Worm (Caenorhabditis elegans) whole organism, L4 larva: Measurements from ENCODE around the gene lys-10.

Experiments used
- D1046.2 ChIP-seq: fragments of 200-800 bp; sonication (Bioruptor generic); IDR thresholded peaks from 2 replicates; pipeline ENCODE4 v1.3.6; 2022; ENCODE audit warnings: missing genetic modification characterization, missing compliant biosample characterization
- F44E2.7 ChIP-seq: fragments of 200-800 bp; sonication (Bioruptor generic); IDR thresholded peaks from 2 replicates; pipeline ENCODE4 v2.1.2; 2022; ENCODE audit warnings: missing genetic modification characterization, missing compliant biosample characterization
- R02D3.7 ChIP-seq: fragments of 150-350 bp; sonication (generic microtip); optimal IDR thresholded peaks from 3 replicates; lab custom pipeline; 2014; ENCODE audit warnings: missing biosample characterization, missing genetic modification characterization
- T20F7.1 ChIP-seq: fragments of 200-800 bp; sonication (Bioruptor generic); optimal IDR thresholded peaks from 2 replicates; lab custom pipeline; 2018; ENCODE audit warnings: mild to moderate bottlenecking, missing genetic modification characterization, missing compliant biosample characterization
- Y105C5A.15 ChIP-seq: fragments of 200-800 bp; sonication (Bioruptor generic); IDR thresholded peaks from 2 replicates; pipeline ENCODE4 v1.3.6; 2022; ENCODE audit warnings: missing genetic modification characterization, missing compliant biosample characterization
- Y48G9A.11 ChIP-seq: fragments of 200-800 bp; sonication (Bioruptor generic); IDR thresholded peaks from 2 replicates; pipeline ENCODE4 v1.3.6; 2022; ENCODE audit warnings: missing genetic modification reagents, missing genetic modification characterization, missing compliant biosample characterization
- ZK337.2 ChIP-seq: fragments of 200-800 bp; sonication (Bioruptor generic); IDR thresholded peaks from 2 replicates; pipeline ENCODE4 v1.3.6; 2022; ENCODE audit warnings: missing genetic modification reagents, missing genetic modification characterization, missing compliant biosample characterization
- aly-2 ChIP-seq: sonication (generic microtip); optimal IDR thresholded peaks from 2 replicates; lab custom pipeline; 2018; ENCODE audit warnings: missing biosample characterization, missing genetic modification characterization
- ama-1 ChIP-seq: fragments of 150-350 bp; optimal IDR thresholded peaks from 2 replicates; lab custom pipeline; 2014; ENCODE audit warnings: inconsistent platforms, mixed read lengths
- arid-1 ChIP-seq: fragments of 200-800 bp; sonication (Bioruptor generic); conservative IDR thresholded peaks from 2 replicates; pipeline ENCODE4 v1.3.6; 2022; ENCODE audit warnings: missing genetic modification reagents, missing genetic modification characterization, missing compliant biosample characterization
- ceh-44 ChIP-seq: fragments of 200-800 bp; sonication (Bioruptor generic); IDR thresholded peaks from 2 replicates; pipeline ENCODE4 v1.3.6; 2022; ENCODE audit warnings: missing genetic modification reagents, missing genetic modification characterization, missing compliant biosample characterization
- ceh-62 ChIP-seq: sonication (generic microtip); optimal IDR thresholded peaks from 2 replicates; lab custom pipeline; 2017; ENCODE audit warnings: missing biosample characterization, missing genetic modification characterization
- ces-1 ChIP-seq: fragments of 150-350 bp; sonication (generic microtip); optimal IDR thresholded peaks from 4 replicates; lab custom pipeline; 2014; ENCODE audit warnings: missing biosample characterization, missing genetic modification reagents, missing genetic modification characterization
- cey-2 ChIP-seq: sonication (generic microtip); optimal IDR thresholded peaks from 3 replicates; lab custom pipeline; 2017; ENCODE audit warnings: missing genetic modification characterization, mild to moderate bottlenecking, missing compliant biosample characterization, antibody characterized with exemption, borderline replicate concordance; ENCODE audit not compliant: insufficient read depth
- daf-12 ChIP-seq: fragments of 150-350 bp; optimal IDR thresholded peaks from 2 replicates; lab custom pipeline; 2014; ENCODE audit warnings: missing biosample characterization, missing genetic modification reagents, missing genetic modification characterization
- dmd-9 ChIP-seq: fragments of 200-800 bp; sonication (Bioruptor generic); IDR thresholded peaks from 2 replicates; pipeline ENCODE4 v1.3.6; 2022; ENCODE audit warnings: missing genetic modification reagents, missing genetic modification characterization, missing compliant biosample characterization
- dpl-1 ChIP-seq: fragments of 150-350 bp; optimal IDR thresholded peaks from 2 replicates; lab custom pipeline; 2014; ENCODE audit warnings: missing biosample characterization, missing genetic modification reagents, missing genetic modification characterization
- dve-1 ChIP-seq: sonication (generic microtip); optimal IDR thresholded peaks from 2 replicates; lab custom pipeline; 2017; ENCODE audit warnings: antibody characterized with exemption, mild to moderate bottlenecking, missing genetic modification characterization, missing compliant biosample characterization; ENCODE audit not compliant: insufficient read depth
- egl-43 ChIP-seq: fragments of 200-800 bp; sonication (Bioruptor generic); IDR thresholded peaks from 2 replicates; pipeline ENCODE4 v1.3.6; 2022; ENCODE audit warnings: missing genetic modification reagents, missing genetic modification characterization, missing compliant biosample characterization
- fkh-10 ChIP-seq: fragments of 150-350 bp; optimal IDR thresholded peaks from 2 replicates; lab custom pipeline; 2014; ENCODE audit warnings: missing biosample characterization, missing genetic modification reagents, missing genetic modification characterization
- fos-1 ChIP-seq: fragments of 150-350 bp; optimal IDR thresholded peaks from 2 replicates; lab custom pipeline; 2014; ENCODE audit warnings: missing biosample characterization, missing genetic modification characterization
- hif-1 ChIP-seq, 2 experiments: sonication (generic microtip); optimal IDR thresholded peaks; 2 replicates each; lab custom pipeline; 2016 to 2017; ENCODE audit warnings: missing compliant biosample characterization in 2 of 2, missing genetic modification characterization in 2 of 2, missing genetic modification reagents in 2 of 2, missing genotype in 2 of 2, mild to moderate bottlenecking in 1 of 2
- hlh-11 ChIP-seq: fragments of 200-800 bp; sonication (Bioruptor generic); optimal IDR thresholded peaks from 2 replicates; lab custom pipeline; 2018; ENCODE audit warnings: mild to moderate bottlenecking, missing genetic modification characterization, missing compliant biosample characterization
- lim-7 ChIP-seq: fragments of 200-800 bp; sonication (Bioruptor generic); IDR thresholded peaks from 2 replicates; pipeline ENCODE4 v1.3.6; 2022; ENCODE audit warnings: missing genetic modification characterization, missing compliant biosample characterization
- lin-15B ChIP-seq: fragments of 150-350 bp; sonication (generic microtip); optimal IDR thresholded peaks from 3 replicates; lab custom pipeline; 2014; ENCODE audit warnings: missing biosample characterization, missing genetic modification characterization
- lin-29 ChIP-seq: fragments of 200-800 bp; sonication (Bioruptor generic); IDR thresholded peaks from 2 replicates; pipeline ENCODE4 v1.3.6; 2022; ENCODE audit warnings: missing genetic modification reagents, missing genetic modification characterization, missing compliant biosample characterization
- lin-38 ChIP-seq: fragments of 200-800 bp; sonication (Bioruptor generic); IDR thresholded peaks from 2 replicates; pipeline ENCODE4 v1.3.6; 2022; ENCODE audit warnings: missing genetic modification reagents, missing genetic modification characterization, missing compliant biosample characterization
- lin-39 ChIP-seq: fragments of 150-350 bp; optimal IDR thresholded peaks from 2 replicates; lab custom pipeline; 2014; ENCODE audit warnings: missing biosample characterization, missing genetic modification reagents, missing genetic modification characterization
- lir-3 ChIP-seq: sonication (generic microtip); optimal IDR thresholded peaks from 2 replicates; lab custom pipeline; 2016; ENCODE audit warnings: mild to moderate bottlenecking, missing genetic modification characterization, missing compliant biosample characterization
- lsy-2 ChIP-seq, 2 experiments: fragments of 150-350 bp in 1 of 2; sonication (generic microtip) in 1 of 2; optimal IDR thresholded peaks; 2 replicates each; lab custom pipeline; 2014 to 2017; ENCODE audit warnings: missing biosample characterization in 2 of 2, missing genetic modification characterization in 2 of 2
- mdl-1 ChIP-seq, 2 experiments: fragments of 150-350 bp in 1 of 2; sonication (generic microtip) in 1 of 2; optimal IDR thresholded peaks; 2 replicates each; lab custom pipeline; 2014 to 2017; ENCODE audit warnings: missing biosample characterization in 2 of 2, missing genetic modification characterization in 2 of 2
- mdt-29 ChIP-seq: fragments of 200-800 bp; sonication (Bioruptor generic); IDR thresholded peaks from 2 replicates; pipeline ENCODE4 v1.3.6; 2022; ENCODE audit warnings: missing genetic modification reagents, missing genetic modification characterization, missing compliant biosample characterization
- mxl-2 ChIP-seq: fragments of 200-800 bp; sonication (Bioruptor generic); conservative IDR thresholded peaks from 2 replicates; pipeline ENCODE4 v1.3.6; 2022; ENCODE audit warnings: missing genetic modification reagents, missing genetic modification characterization, missing compliant biosample characterization
- mxl-3 ChIP-seq: fragments of 200-800 bp; sonication (Bioruptor generic); optimal IDR thresholded peaks from 2 replicates; lab custom pipeline; 2018; ENCODE audit warnings: mild to moderate bottlenecking, missing genetic modification characterization, missing compliant biosample characterization
- nhr-10 ChIP-seq: fragments of 150-350 bp; optimal IDR thresholded peaks from 2 replicates; lab custom pipeline; 2014; ENCODE audit warnings: missing biosample characterization, missing genetic modification characterization
- nhr-42 ChIP-seq: fragments of 200-800 bp; sonication (Bioruptor generic); IDR thresholded peaks from 2 replicates; pipeline ENCODE4 v1.3.6; 2022; ENCODE audit warnings: missing genetic modification characterization, missing compliant biosample characterization
- nhr-48 ChIP-seq: sonication (generic microtip); optimal IDR thresholded peaks from 2 replicates; lab custom pipeline; 2016; ENCODE audit warnings: mild to moderate bottlenecking, missing genetic modification characterization, missing compliant biosample characterization
- nhr-77 ChIP-seq: fragments of 150-350 bp; optimal IDR thresholded peaks from 2 replicates; lab custom pipeline; 2014; ENCODE audit warnings: missing biosample characterization, missing genetic modification characterization
- rbr-2 ChIP-seq: sonication (generic microtip); optimal IDR thresholded peaks from 2 replicates; lab custom pipeline; 2016; ENCODE audit warnings: missing genotype, missing genetic modification characterization, missing compliant biosample characterization
- sdz-12 ChIP-seq: fragments of 200-800 bp; sonication (Bioruptor generic); optimal IDR thresholded peaks from 2 replicates; lab custom pipeline; 2018; ENCODE audit warnings: mild to moderate bottlenecking, missing genetic modification characterization, missing compliant biosample characterization
- spr-1 ChIP-seq: sonication (generic microtip); optimal IDR thresholded peaks from 2 replicates; lab custom pipeline; 2016; ENCODE audit warnings: mild to moderate bottlenecking, missing genetic modification characterization, missing compliant biosample characterization
- spr-3 ChIP-seq: fragments of 200-800 bp; sonication (Bioruptor generic); optimal IDR thresholded peaks from 2 replicates; lab custom pipeline; 2018; ENCODE audit warnings: mild to moderate bottlenecking, missing genetic modification characterization, missing compliant biosample characterization
- unc-130 ChIP-seq: sonication (generic microtip); optimal IDR thresholded peaks from 2 replicates; lab custom pipeline; 2016; ENCODE audit warnings: missing genetic modification reagents, missing genetic modification characterization, missing compliant biosample characterization
- vab-7 ChIP-seq: fragments of 200-800 bp; sonication (Bioruptor generic); IDR thresholded peaks from 2 replicates; pipeline ENCODE4 v1.3.6; 2022; ENCODE audit warnings: missing genetic modification reagents, missing genetic modification characterization, missing compliant biosample characterization
- zag-1 ChIP-seq: fragments of 150-350 bp; optimal IDR thresholded peaks from 2 replicates; lab custom pipeline; 2014; ENCODE audit warnings: missing biosample characterization, missing genetic modification characterization
- zfp-3 ChIP-seq: fragments of 200-800 bp; sonication (Bioruptor generic); conservative IDR thresholded peaks from 2 replicates; pipeline ENCODE4 v1.3.6; 2022; ENCODE audit warnings: missing genetic modification reagents, missing genetic modification characterization, missing compliant biosample characterization
- zip-11 ChIP-seq: fragments of 200-800 bp; sonication (Bioruptor generic); IDR thresholded peaks from 2 replicates; pipeline ENCODE4 v1.3.6; 2022; ENCODE audit warnings: missing genetic modification characterization, missing compliant biosample characterization
- zip-2 ChIP-seq: fragments of 150-350 bp; optimal IDR thresholded peaks from 2 replicates; lab custom pipeline; 2014; ENCODE audit warnings: missing biosample characterization, missing genetic modification characterization
- ztf-11 ChIP-seq: fragments of 150-350 bp; optimal IDR thresholded peaks from 2 replicates; lab custom pipeline; 2014; ENCODE audit warnings: missing biosample characterization, missing genetic modification characterization

The lys-10 gene

DNA sequence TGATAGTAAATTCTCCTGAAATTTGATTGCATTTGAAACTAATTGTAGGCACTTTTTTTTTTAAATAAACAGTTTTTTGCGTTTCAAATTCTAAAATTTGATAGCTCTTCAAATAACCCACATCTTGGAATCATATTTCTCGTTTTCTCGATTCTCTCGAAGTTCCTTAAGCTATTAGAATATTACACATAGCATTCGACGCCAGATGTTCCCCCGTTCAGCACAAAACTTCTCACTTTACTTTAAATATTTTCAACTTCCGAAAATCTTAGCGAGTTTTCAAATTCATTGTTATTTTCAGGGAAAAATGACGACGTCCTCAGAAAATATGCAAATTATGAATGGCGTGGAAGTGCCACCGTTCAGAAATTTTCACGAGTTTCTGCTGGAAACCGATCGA lies 47.1 kb downstream of the lys-10 start, which contains the start of gene praf-3:
TSS of gene praf-3 (plus strand) at position 301 of the 400 bp plus-strand sequence.
- TF ChIP-seq ces-1 (GFP tag; lab: Kevin White, UChicago) (no peak), sdz-12 (GFP tag; lab: Kevin White, UChicago) (no peak), lin-38 (no peak)
- TF ChIP-seq, all 104 proteins: peak for 0

ce11 chrIV:8380266-8380850 lies 47.7 kb downstream of the lys-10 start:
- TF ChIP-seq dpl-1 (GFP tag; lab: Kevin White, UChicago) (no peak), vab-7 (GFP tag; lab: Robert Waterston, UW) (no peak), nhr-77 (peak; percentile 41), R02D3.7 (tag; lab: Kevin White, UChicago) (no peak), lir-3 (no peak), zip-11 (no peak), ces-1 (GFP tag; lab: Kevin White, UChicago) (no peak), nhr-42 (GFP tag; lab: Robert Waterston, UW) (no peak), sdz-12 (GFP tag; lab: Kevin White, UChicago) (no peak), zip-2 (tag; lab: Kevin White, UChicago) (no peak), hlh-11 (tag; lab: Kevin White, UChicago) (no peak), spr-1 (tag; lab: Kevin White, UChicago) (no peak), D1046.2 (GFP tag; lab: Robert Waterston, UW) (no peak), ZK337.2 (GFP tag; lab: Robert Waterston, UW) (no peak), fos-1 (tag; lab: Kevin White, UChicago) (no peak), Y105C5A.15 (GFP tag; lab: Robert Waterston, UW) (no peak), lin-39 (tag; lab: Kevin White, UChicago) (no peak), cey-2 (tag; lab: Kevin White, UChicago) (no peak), aly-2 (tag; lab: Kevin White, UChicago) (no peak), rbr-2 (tag; lab: Kevin White, UChicago) (no peak), hif-1 (tag; optimal IDR thresholded peaks at IDR 0.05; lab: Kevin White, UChicago) (no peak), ceh-62 (tag; lab: Kevin White, UChicago) (no peak), lin-29 (GFP tag; lab: Robert Waterston, UW) (no peak), egl-43 (GFP tag; lab: Robert Waterston, UW) (no peak), lsy-2 (tag; optimal IDR thresholded peaks at IDR 0.05; lab: Kevin White, UChicago) (no peak), fkh-10 (GFP tag; lab: Kevin White, UChicago) (no peak), ceh-44 (GFP tag; lab: Robert Waterston, UW) (no peak), F44E2.7 (GFP tag; lab: Robert Waterston, UW) (no peak), ama-1 (lab: Kevin White, UChicago) (no peak), arid-1 (GFP tag; lab: Robert Waterston, UW) (no peak), Y48G9A.11 (GFP tag; lab: Robert Waterston, UW) (no peak), mxl-3 (GFP tag; lab: Kevin White, UChicago) (peak; percentile 21), unc-130 (no peak), mxl-2 (GFP tag; lab: Robert Waterston, UW) (no peak), lim-7 (GFP tag; lab: Robert Waterston, UW) (no peak), mdt-29 (no peak; the same call in 1 of the 2 replicates), daf-12 (tag; lab: Kevin White, UChicago) (no peak), nhr-48 (tag; lab: Kevin White, UChicago) (peak; percentile 21), T20F7.1 (GFP tag; lab: Kevin White, UChicago) (peak; percentile 33), dve-1 (tag; lab: Kevin White, UChicago) (peak; percentile 77), lin-15B (tag; lab: Kevin White, UChicago) (no peak), ztf-11 (tag; lab: Kevin White, UChicago) (no peak), nhr-10 (tag; lab: Kevin White, UChicago) (no peak), zfp-3 (no peak), spr-3 (no peak), dmd-9 (GFP tag; lab: Robert Waterston, UW) (no peak), mdl-1 (tag; optimal IDR thresholded peaks at IDR 0.05; lab: Kevin White, UChicago) (no peak), zag-1 (no peak)
